Worm (Caenorhabditis elegans) whole organism, young adult: Measurements from ENCODE around the gene pqn-74.

Experiments
- C06A6.2 ChIP-seq: fragments of 200-800 bp; sonication (Bioruptor generic); conservative IDR thresholded peaks from 2 replicates; pipeline ENCODE4 v1.3.6; 2022; ENCODE audit warnings: missing genetic modification characterization, missing compliant biosample characterization
- Y67H2A.10 ChIP-seq: fragments of 200-800 bp; sonication (Bioruptor generic); conservative IDR thresholded peaks from 2 replicates; pipeline ENCODE4 v1.3.6; 2022; ENCODE audit warnings: missing genetic modification reagents, missing genetic modification characterization, missing compliant biosample characterization
- die-1 ChIP-seq: sonication (generic microtip); optimal IDR thresholded peaks from 2 replicates; lab custom pipeline; 2016; ENCODE audit warnings: missing genotype, mild to moderate bottlenecking, missing genetic modification characterization, missing compliant biosample characterization
- hlh-26 ChIP-seq: fragments of 200-800 bp; sonication (Bioruptor generic); conservative IDR thresholded peaks from 2 replicates; pipeline ENCODE4 v1.3.6; 2022; ENCODE audit warnings: missing genetic modification reagents, missing genetic modification characterization, missing compliant biosample characterization
- sea-2 ChIP-seq: fragments of 200-800 bp; sonication (Bioruptor generic); IDR thresholded peaks from 2 replicates; pipeline ENCODE4 v1.3.6; 2022; ENCODE audit warnings: missing genetic modification characterization, missing compliant biosample characterization
- snpc-1.3 ChIP-seq: sonication (generic microtip); optimal IDR thresholded peaks from 2 replicates; lab custom pipeline; 2017; ENCODE audit warnings: missing genetic modification characterization, mild to moderate bottlenecking, missing compliant biosample characterization, antibody characterized with exemption, moderate library complexity, missing genotype, missing genetic modification reagents; ENCODE audit not compliant: insufficient read depth
- snpc-4 ChIP-seq, 5 experiments: fragments of 150-350 bp in 1 of 5; sonication (generic microtip) in 4 of 5; optimal IDR thresholded peaks; 2 replicates each; lab custom pipeline; 2014 to 2018; ENCODE audit warnings: missing genetic modification characterization in 5 of 5, missing biosample characterization in 3 of 5, antibody characterized with exemption in 2 of 5, mild to moderate bottlenecking in 2 of 5, missing compliant biosample characterization in 2 of 5, missing genotype in 2 of 5, moderate library complexity in 2 of 5, missing genetic modification reagents in 1 of 5
- unc-62 ChIP-seq: fragments of 150-350 bp; optimal IDR thresholded peaks from 2 replicates; lab custom pipeline; 2014; ENCODE audit warnings: missing biosample characterization, missing genetic modification reagents, missing genetic modification characterization
- ztf-18 ChIP-seq: sonication (generic microtip); optimal IDR thresholded peaks from 2 replicates; lab custom pipeline; 2016; ENCODE audit warnings: missing genotype, mild to moderate bottlenecking, missing genetic modification characterization, missing compliant biosample characterization

DNA sequence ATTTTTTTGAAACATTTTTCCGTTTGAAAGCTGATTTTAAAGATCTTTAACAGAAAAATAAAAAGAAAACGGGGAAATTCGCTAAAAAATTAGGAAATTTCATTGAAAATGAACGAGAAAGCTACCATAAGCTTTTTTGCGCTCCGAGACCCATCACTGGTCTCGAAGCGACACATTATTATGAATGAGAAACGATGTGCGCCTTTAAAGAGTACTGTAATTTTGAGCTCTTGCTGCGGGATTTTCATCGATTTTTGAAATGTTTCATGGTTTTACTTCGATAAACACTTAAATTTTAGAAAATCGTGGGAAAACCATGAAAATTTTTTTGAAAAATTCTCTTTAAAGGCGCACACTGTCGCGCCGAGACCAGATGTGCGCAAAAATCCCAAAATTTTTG, 41.0 kb downstream of the pqn-74 start:
- TF ChIP-seq snpc-1.3 (tag; lab: Kevin White, UChicago) (no peak), unc-62 (GFP tag; lab: Kevin White, UChicago) (no peak), snpc-4 (GFP tag; optimal IDR thresholded peaks at IDR 0.05; lab: Kevin White, UChicago) (no peak), snpc-4 (tag; optimal IDR thresholded peaks at IDR 0.05; lab: Kevin White, UChicago) (peak in 1 of 4 experiments; percentile 43), C06A6.2 (GFP tag; lab: Robert Waterston, UW) (no peak), die-1 (tag; lab: Kevin White, UChicago) (no peak), ztf-18 (no peak), sea-2 (GFP tag; lab: Robert Waterston, UW) (no peak), hlh-26 (GFP tag; lab: Robert Waterston, UW) (no peak), Y67H2A.10 (GFP tag; lab: Robert Waterston, UW) (no peak)
